Worm (Caenorhabditis elegans) whole organism, L3 larva: ENCODE measurements around the gene ctsa-4.2.

Source experiments
- tbx-2 ChIP-seq: sonication (generic microtip); optimal IDR thresholded peaks from 2 replicates; lab custom pipeline; 2016; ENCODE audit warnings: mild to moderate bottlenecking, missing genetic modification characterization, missing compliant biosample characterization
- zag-1 ChIP-seq: fragments of 150-350 bp; optimal IDR thresholded peaks from 2 replicates; lab custom pipeline; 2014; ENCODE audit warnings: missing biosample characterization, missing genetic modification characterization

- no peak for TF ChIP-seq zag-1 (tag; lab: Kevin White, UChicago)
- no peak for TF ChIP-seq tbx-2
Measured at ce11 chrIII:6612282-6612681, at the start of gene ctsa-4.2.
